Fruit fly (Drosophila melanogaster): ENCODE results near the gene CG12885.

The CG12885 gene

DNA sequence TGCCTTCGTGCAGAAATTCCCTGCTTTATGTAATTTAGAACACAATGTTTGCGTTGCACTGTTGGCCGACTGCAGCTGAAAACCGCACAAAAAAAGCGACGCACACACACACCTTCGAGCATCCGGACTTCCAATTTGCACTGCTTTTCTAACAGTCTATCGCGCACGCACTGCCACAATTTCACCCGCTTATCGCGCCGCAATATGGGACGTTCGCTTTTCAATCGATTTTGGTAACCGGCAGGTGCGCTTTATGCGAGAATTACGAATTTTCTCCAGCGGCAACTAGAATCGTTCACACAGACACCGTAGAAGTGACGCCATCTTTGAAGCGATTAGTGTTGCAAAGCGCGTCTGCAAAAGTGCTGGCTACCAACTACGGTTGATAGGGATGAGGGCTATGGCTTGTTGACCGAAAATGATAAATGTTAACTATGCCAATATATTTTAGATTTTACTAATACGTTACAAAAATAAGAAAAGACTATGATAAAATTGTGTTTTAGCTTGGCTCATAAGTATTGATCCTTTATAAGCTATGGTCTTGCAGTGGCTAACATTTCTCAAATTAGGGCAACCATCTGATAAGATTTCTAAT is 61.3 kb downstream of the CG12885 start, which contains the start of gene wdb (continued):
- TF ChIP-seq CG3163 (GFP tag; optimal IDR thresholded peaks at IDR 0.05) (no peak), E2f1 (GFP tag; IDR thresholded peaks at IDR 0.05) (no peak), zf30C (GFP tag; optimal IDR thresholded peaks at IDR 0.05) (no peak), CG18011 (GFP tag; optimal IDR thresholded peaks at IDR 0.05) (no peak), CG4404 (GFP tag; IDR thresholded peaks at IDR 0.05) (no peak), CG16779 (GFP tag; IDR thresholded peaks at IDR 0.05) (no peak), Hr51 (GFP tag; optimal IDR thresholded peaks at IDR 0.05) (peak in 1 of 2 experiments; percentile 27), CG12236 (GFP tag; optimal IDR thresholded peaks at IDR 0.05) (no peak), CG3838 (GFP tag; optimal IDR thresholded peaks at IDR 0.05) (no peak), CG15479 (GFP tag; optimal IDR thresholded peaks at IDR 0.05) (no peak), bcd (GFP tag; optimal IDR thresholded peaks at IDR 0.05) (peak; percentile 54), ssp (GFP tag; IDR thresholded peaks at IDR 0.05) (no peak), CG32532 (GFP tag; IDR thresholded peaks at IDR 0.05) (no peak), CG16813 (GFP tag; IDR thresholded peaks at IDR 0.05; ENCODE audit: partially characterized antibody) (no peak), amos (GFP tag; IDR thresholded peaks at IDR 0.05; ENCODE audit: partially characterized antibody) (no peak), Sox100B (GFP tag; optimal IDR thresholded peaks at IDR 0.05) (no peak), MTF-1 (GFP tag; optimal IDR thresholded peaks at IDR 0.05; ENCODE audit: borderline replicate concordance) (no peak), Fer1 (GFP tag; optimal IDR thresholded peaks at IDR 0.05) (no peak), Xrp1 (GFP tag; IDR thresholded peaks at IDR 0.05) (no peak), Hmx (GFP tag; optimal IDR thresholded peaks at IDR 0.05) (no peak), CG18599 (GFP tag; optimal IDR thresholded peaks at IDR 0.05) (peak; percentile 10), Neu2 (GFP tag; optimal IDR thresholded peaks at IDR 0.05; ENCODE audit: borderline replicate concordance) (no peak), CG5245 (GFP tag; optimal IDR thresholded peaks at IDR 0.05) (peak; percentile 32), Doc2 (GFP tag; IDR thresholded peaks at IDR 0.05) (no peak), vvl (GFP tag; IDR thresholded peaks at IDR 0.05) (no peak), ap (GFP tag; IDR thresholded peaks at IDR 0.05) (no peak), CG15073 (GFP tag; optimal IDR thresholded peaks at IDR 0.05) (no peak), Fer3 (tag; optimal IDR thresholded peaks at IDR 0.05) (peak; percentile 65), H15 (GFP tag; IDR thresholded peaks at IDR 0.05) (no peak), CG9609 (GFP tag; optimal IDR thresholded peaks at IDR 0.05) (peak; percentile 24), CG13287 (GFP tag; IDR thresholded peaks at IDR 0.05; ENCODE audit: partially characterized antibody) (no peak), jumu (GFP tag; optimal IDR thresholded peaks at IDR 0.05) (peak; percentile 26), CG4617 (GFP tag; optimal IDR thresholded peaks at IDR 0.05; ENCODE audit: borderline replicate concordance) (peak; percentile 74), CG12744 (GFP tag; optimal IDR thresholded peaks at IDR 0.05) (peak; percentile 56), run (tag; optimal IDR thresholded peaks at IDR 0.05) (no peak), Hey (tag; optimal IDR thresholded peaks at IDR 0.05) (no peak), wdn (GFP tag; IDR thresholded peaks at IDR 0.05) (no peak), CG30431 (GFP tag; optimal IDR thresholded peaks at IDR 0.05) (peak; percentile 24), Bteb2 (GFP tag; optimal IDR thresholded peaks at IDR 0.05) (peak; percentile 46), pan (optimal IDR thresholded peaks at IDR 0.05) (no peak), pan (GFP tag; optimal IDR thresholded peaks at IDR 0.05 in 1 of 2, IDR thresholded peaks at IDR 0.05 in 1 of 2) (no peak), scrt (GFP tag; optimal IDR thresholded peaks at IDR 0.05) (no peak), CG2889 (GFP tag; IDR thresholded peaks at IDR 0.05) (no peak), Lpt (GFP tag; optimal IDR thresholded peaks at IDR 0.05) (no peak), Rx (GFP tag; IDR thresholded peaks at IDR 0.05) (no peak), dmrt11E (tag; optimal IDR thresholded peaks at IDR 0.05) (no peak), CG2875 (GFP tag; optimal IDR thresholded peaks at IDR 0.05) (no peak), dan (GFP tag; IDR thresholded peaks at IDR 0.05) (no peak), HmgD (GFP tag; optimal IDR thresholded peaks at IDR 0.05) (no peak), CG6175 (GFP tag; IDR thresholded peaks at IDR 0.05) (no peak), CG15011 (GFP tag; optimal IDR thresholded peaks at IDR 0.05) (no peak)
